Worm (Caenorhabditis elegans): ENCODE measurements around the gene lec-8.

ce11 chrX:9822173-9822572, 28.2 kb upstream of the lec-8 start, which contains the start of gene dpy-22:
- no peak for TF ChIP-seq dmd-4 (tag; optimal IDR thresholded peaks at IDR 0.05; ENCODE audit: borderline replicate concordance)
- TF ChIP-seq rnt-1 (tag; optimal IDR thresholded peaks at IDR 0.05): no peak
- no peak for TF ChIP-seq ama-1 (optimal IDR thresholded peaks at IDR 0.05)
- no peak for TF ChIP-seq ceh-45 (GFP tag; IDR thresholded peaks at IDR 0.05)
- TF ChIP-seq fkh-10 (GFP tag; optimal IDR thresholded peaks at IDR 0.05): no peak
- TF ChIP-seq ref-2 (tag; optimal IDR thresholded peaks at IDR 0.05): no peak
- TF ChIP-seq nfya-1 (tag; optimal IDR thresholded peaks at IDR 0.05): no peak
- TF ChIP-seq syd-9 (tag; optimal IDR thresholded peaks at IDR 0.05): no peak
- TF ChIP-seq dve-1 (tag; optimal IDR thresholded peaks at IDR 0.05): no peak
- no peak for TF ChIP-seq unc-42 (tag; optimal IDR thresholded peaks at IDR 0.05)
- TF ChIP-seq hlh-30 (tag; optimal IDR thresholded peaks at IDR 0.05; ENCODE audit: insufficient read depth): no peak
- TF ChIP-seq eyg-1 (tag; optimal IDR thresholded peaks at IDR 0.05): no peak
- no peak for TF ChIP-seq lin-11 (tag; optimal IDR thresholded peaks at IDR 0.05)
- TF ChIP-seq ceh-9 (tag; optimal IDR thresholded peaks at IDR 0.05): no peak

Measured in whole organism, late embryonic.